Fruit fly (Drosophila melanogaster) whole organism, pupa: ENCODE results near the gene Dnaaf6.

Experiments used
- CG12605 ChIP-seq: fragments of 200-800 bp; sonication (Bioruptor generic); IDR thresholded peaks from 2 replicates; pipeline ENCODE4 v1.3.6; 2022; ENCODE audit warnings: missing biosample characterization, missing genetic modification characterization
- CG13204 ChIP-seq: fragments of 200-800 bp; sonication (Bioruptor generic); optimal IDR thresholded peaks from 2 replicates; lab custom pipeline; 2018; ENCODE audit warnings: missing biosample characterization, mild to moderate bottlenecking, missing genetic modification characterization, moderate library complexity
- CG17806 ChIP-seq: fragments of 200-800 bp; sonication (Bioruptor generic); optimal IDR thresholded peaks from 2 replicates; lab custom pipeline; 2018; ENCODE audit warnings: missing biosample characterization, mild to moderate bottlenecking, missing genetic modification characterization, moderate library complexity
- CG32121 ChIP-seq: fragments of 200-800 bp; sonication (Bioruptor generic); IDR thresholded peaks from 2 replicates; pipeline ENCODE4 v1.3.6; 2022; ENCODE audit warnings: missing biosample characterization, missing genetic modification characterization
- CG34367 ChIP-seq: fragments of 200-800 bp; sonication (Bioruptor generic); optimal IDR thresholded peaks from 2 replicates; lab custom pipeline; 2018; ENCODE audit warnings: missing biosample characterization, mild to moderate bottlenecking, missing genetic modification characterization
- CG8159 ChIP-seq: fragments of 200-800 bp; sonication (Bioruptor generic); optimal IDR thresholded peaks from 3 replicates; lab custom pipeline; 2018; ENCODE audit warnings: missing biosample characterization, mild to moderate bottlenecking, missing genetic modification characterization, moderate library complexity
- EcR ChIP-seq: fragments of 200-800 bp; sonication (Bioruptor generic); optimal IDR thresholded peaks from 3 replicates; lab custom pipeline; 2019; ENCODE audit warnings: missing biosample characterization, missing genetic modification characterization, mild to moderate bottlenecking, moderate library complexity, missing genetic modification reagents
- Ets98B ChIP-seq: fragments of 200-800 bp; sonication (Bioruptor generic); IDR thresholded peaks from 2 replicates; pipeline ENCODE4 v1.3.6; 2022; ENCODE audit warnings: missing biosample characterization, missing genetic modification characterization
- Snoo ChIP-seq: fragments of 200-800 bp; sonication (Bioruptor generic); optimal IDR thresholded peaks from 3 replicates; lab custom pipeline; 2017; ENCODE audit warnings: missing biosample characterization, mild to moderate bottlenecking, missing genetic modification characterization, inconsistent platforms
- fd96Ca ChIP-seq: fragments of 200-800 bp; sonication (Bioruptor generic); IDR thresholded peaks from 3 replicates; pipeline ENCODE4 v1.3.6; 2022; ENCODE audit warnings: missing biosample characterization, missing genetic modification characterization

DNA sequence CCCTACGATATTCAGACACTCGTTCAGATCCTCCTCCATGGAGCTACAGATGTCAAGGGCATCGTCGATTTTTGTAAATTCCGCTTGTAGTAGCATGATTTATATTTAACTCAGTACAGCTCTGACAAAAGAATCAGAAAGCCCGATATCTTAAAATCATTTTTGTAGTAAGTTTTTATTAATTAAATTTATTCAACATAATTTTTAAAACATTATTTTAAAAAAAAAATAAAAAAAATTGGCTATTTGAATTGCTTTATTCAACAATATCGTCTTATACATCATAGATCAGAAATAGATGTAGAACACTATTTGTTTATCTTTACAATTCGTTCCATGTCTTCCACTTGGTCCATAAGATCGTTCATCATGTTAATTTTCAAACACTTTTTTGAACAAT lies 12.4 kb downstream of the Dnaaf6 start, which contains the start of gene CG13474:
- no peak for TF ChIP-seq CG8159 (tag; lab: Kevin White, UChicago)
- no peak for TF ChIP-seq fd96Ca
- no peak for TF ChIP-seq CG13204 (GFP tag; lab: Kevin White, UChicago)
- TF ChIP-seq Snoo (tag; lab: Kevin White, UChicago): no peak
- no peak for TF ChIP-seq CG12605
- TF ChIP-seq EcR (GFP tag; lab: Kevin White, UChicago): no peak
- TF ChIP-seq CG17806 (tag; lab: Kevin White, UChicago): no peak
- no peak for TF ChIP-seq CG32121
- no peak for TF ChIP-seq Ets98B
- no peak for TF ChIP-seq CG34367 (tag; lab: Kevin White, UChicago)
